Worm (Caenorhabditis elegans) whole organism, mixed stage, embryonic: Measurements from ENCODE around the gene alh-11.

Experiments used
- lsy-2 ChIP-seq: fragments of 150-350 bp; optimal IDR thresholded peaks from 2 replicates; lab custom pipeline; 2014; ENCODE audit warnings: missing biosample characterization, missing genetic modification characterization
- nhr-28 ChIP-seq: fragments of 150-350 bp; optimal IDR thresholded peaks from 2 replicates; lab custom pipeline; 2014; ENCODE audit warnings: missing biosample characterization, missing genetic modification characterization
- pha-4 ChIP-seq: fragments of 150-350 bp; optimal IDR thresholded peaks from 2 replicates; lab custom pipeline; 2018; ENCODE audit warnings: missing biosample characterization, missing genetic modification reagents, missing genetic modification characterization
- sptf-1 ChIP-seq: sonication (generic microtip); optimal IDR thresholded peaks from 2 replicates; lab custom pipeline; 2017; ENCODE audit warnings: mild to moderate bottlenecking, missing genetic modification characterization, moderate library complexity, missing compliant biosample characterization
- unc-39 ChIP-seq: fragments of 150-350 bp; optimal IDR thresholded peaks from 2 replicates; lab custom pipeline; 2014; ENCODE audit warnings: missing biosample characterization, missing genetic modification characterization
- unc-62 ChIP-seq: fragments of 150-350 bp; optimal IDR thresholded peaks from 2 replicates; lab custom pipeline; 2014; ENCODE audit warnings: missing biosample characterization, missing genetic modification reagents, missing genetic modification characterization
- ztf-11 ChIP-seq: fragments of 150-350 bp; optimal IDR thresholded peaks from 2 replicates; lab custom pipeline; 2014; ENCODE audit warnings: missing biosample characterization, missing genetic modification characterization

ce11 chrIII:802041-802440 lies 23.4 kb upstream of the alh-11 start:
- TF ChIP-seq sptf-1 (no peak), ztf-11 (no peak), unc-39 (tag; lab: Kevin White, UChicago) (no peak), pha-4 (no peak), unc-62 (no peak), nhr-28 (tag; lab: Kevin White, UChicago) (no peak), lsy-2 (tag; lab: Kevin White, UChicago) (no peak)
